Worm (Caenorhabditis elegans) whole organism, L4 larva: Measurements from ENCODE around the gene acdh-10.

ENCODE experiments used
- fkh-10 ChIP-seq: fragments of 150-350 bp; optimal IDR thresholded peaks from 2 replicates; lab custom pipeline; 2014; ENCODE audit warnings: missing biosample characterization, missing genetic modification reagents, missing genetic modification characterization
- nhr-10 ChIP-seq: fragments of 150-350 bp; optimal IDR thresholded peaks from 2 replicates; lab custom pipeline; 2014; ENCODE audit warnings: missing biosample characterization, missing genetic modification characterization
- nhr-11 ChIP-seq: fragments of 150-350 bp; optimal IDR thresholded peaks from 2 replicates; lab custom pipeline; 2014; ENCODE audit warnings: missing biosample characterization, missing genetic modification characterization
- pha-4 ChIP-seq, 2 experiments: fragments of 150-350 bp in 1 of 2; fragments of 200-800 bp in 1 of 2; sonication (Bioruptor generic) in 1 of 2; IDR thresholded peaks in 1 of 2; optimal IDR thresholded peaks in 1 of 2; 2 replicates each; pipeline versions ENCODE4 v1.3.6 to Lab custom; 2014 to 2022; ENCODE audit warnings: missing genetic modification characterization in 2 of 2, missing genetic modification reagents in 2 of 2, missing biosample characterization in 1 of 2, missing compliant biosample characterization in 1 of 2
- snpc-4 ChIP-seq: fragments of 150-350 bp; optimal IDR thresholded peaks from 2 replicates; lab custom pipeline; 2014; ENCODE audit warnings: missing biosample characterization, missing genetic modification characterization
- vab-7 ChIP-seq: fragments of 200-800 bp; sonication (Bioruptor generic); IDR thresholded peaks from 2 replicates; pipeline ENCODE4 v1.3.6; 2022; ENCODE audit warnings: missing genetic modification reagents, missing genetic modification characterization, missing compliant biosample characterization

DNA sequence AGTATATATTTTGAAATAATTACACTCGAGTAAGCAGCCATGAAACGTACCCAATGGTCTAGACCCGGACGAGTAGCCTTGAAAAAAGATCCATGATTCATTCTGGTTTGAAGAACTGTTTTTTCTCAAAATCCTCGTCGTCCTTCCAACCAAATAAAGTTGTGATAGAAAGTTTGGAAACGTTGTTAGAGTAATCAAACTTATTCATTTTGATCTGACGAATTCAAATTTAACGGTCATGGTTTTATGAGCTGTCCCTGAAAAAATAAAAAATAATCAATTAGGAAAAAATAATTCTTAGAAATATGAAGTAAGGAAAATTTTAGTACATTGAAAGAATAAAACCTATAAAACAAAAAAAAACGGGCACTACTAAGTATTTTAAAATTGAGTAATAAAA, 38.0 kb downstream of the acdh-10 start, which contains the start of gene B0302.4:
- TF ChIP-seq snpc-4 (tag; lab: Kevin White, UChicago) (no peak), nhr-11 (tag; lab: Kevin White, UChicago) (no peak), pha-4 (GFP tag; IDR thresholded peaks at IDR 0.05; lab: Robert Waterston, UW) (no peak), pha-4 (tag; optimal IDR thresholded peaks at IDR 0.05; lab: Kevin White, UChicago) (no peak), vab-7 (GFP tag; lab: Robert Waterston, UW) (no peak), nhr-10 (no peak), fkh-10 (no peak)
